Fruit fly (Drosophila melanogaster) whole organism, prepupa: ENCODE measurements around the gene Elo68beta.
A peak's percentile ranks its signal among the peaks of the same experiment; 100 is the strongest.

ENCODE experiments used
- CG10631 ChIP-seq: fragments of 200-800 bp; sonication (Bioruptor generic); optimal IDR thresholded peaks from 2 replicates; lab custom pipeline; 2016; ENCODE audit warnings: missing biosample characterization, missing genetic modification characterization
- CG10669 ChIP-seq: fragments of 200-800 bp; sonication (Bioruptor generic); optimal IDR thresholded peaks from 3 replicates; lab custom pipeline; 2018; ENCODE audit warnings: missing biosample characterization, mild to moderate bottlenecking, missing genetic modification characterization, moderate library complexity
- CG11294 ChIP-seq: fragments of 200-800 bp; sonication (Bioruptor generic); IDR thresholded peaks from 2 replicates; pipeline ENCODE4 v1.3.6; 2022; ENCODE audit warnings: missing biosample characterization, missing genetic modification characterization
- CG11762 ChIP-seq: fragments of 200-800 bp; sonication (Bioruptor generic); optimal IDR thresholded peaks from 3 replicates; lab custom pipeline; 2016; ENCODE audit warnings: missing biosample characterization, missing genetic modification characterization; ENCODE audit not compliant: insufficient read depth
- CG11902 ChIP-seq: fragments of 200-800 bp; sonication (Bioruptor generic); optimal IDR thresholded peaks from 3 replicates; lab custom pipeline; 2016; ENCODE audit warnings: missing biosample characterization, missing genetic modification characterization
- CG15336 ChIP-seq: fragments of 200-800 bp; sonication (Bioruptor generic); IDR thresholded peaks from 2 replicates; pipeline ENCODE4 v1.3.6; 2022; ENCODE audit warnings: missing biosample characterization, missing genetic modification characterization
- CG16779 ChIP-seq: fragments of 200-800 bp; sonication (Bioruptor generic); optimal IDR thresholded peaks from 3 replicates; lab custom pipeline; 2017; ENCODE audit warnings: missing biosample characterization, mild to moderate bottlenecking, missing genetic modification characterization
- CG3032 ChIP-seq: fragments of 200-800 bp; optimal IDR thresholded peaks from 2 replicates; lab custom pipeline; 2019; ENCODE audit warnings: missing biosample characterization, mild to moderate bottlenecking, missing genetic modification characterization, moderate library complexity
- CG32006 ChIP-seq: fragments of 200-800 bp; sonication (Bioruptor generic); optimal IDR thresholded peaks from 3 replicates; lab custom pipeline; 2017; ENCODE audit warnings: missing biosample characterization, mild to moderate bottlenecking, missing genetic modification characterization
- CG34406 ChIP-seq: fragments of 200-800 bp; sonication (Bioruptor generic); optimal IDR thresholded peaks from 3 replicates; lab custom pipeline; 2016; ENCODE audit warnings: missing biosample characterization, missing genetic modification characterization
- CG4318 ChIP-seq: fragments of 200-800 bp; sonication (Bioruptor generic); optimal IDR thresholded peaks from 3 replicates; lab custom pipeline; 2017; ENCODE audit warnings: missing biosample characterization, mild to moderate bottlenecking, missing genetic modification characterization
- CG6163 ChIP-seq: fragments of 200-800 bp; sonication (Bioruptor generic); IDR thresholded peaks from 3 replicates; pipeline ENCODE4 v1.3.6; 2022; ENCODE audit warnings: missing biosample characterization, missing genetic modification characterization
- CG6276 ChIP-seq: fragments of 200-800 bp; sonication (Bioruptor generic); optimal IDR thresholded peaks from 2 replicates; lab custom pipeline; 2017; ENCODE audit warnings: missing biosample characterization, mild to moderate bottlenecking, missing genetic modification characterization
- CG6808 ChIP-seq: fragments of 200-800 bp; sonication (Bioruptor generic); optimal IDR thresholded peaks from 3 replicates; lab custom pipeline; 2017; ENCODE audit warnings: missing biosample characterization, missing genetic modification characterization, mild to moderate bottlenecking, moderate library complexity, missing genetic modification reagents
- CG7368 ChIP-seq: fragments of 200-800 bp; sonication (Bioruptor generic); optimal IDR thresholded peaks from 3 replicates; lab custom pipeline; 2016; ENCODE audit warnings: missing biosample characterization, missing genetic modification characterization
- CG8119 ChIP-seq: fragments of 200-800 bp; sonication (Bioruptor generic); IDR thresholded peaks from 3 replicates; pipeline ENCODE4 v1.3.6; 2022; ENCODE audit warnings: missing biosample characterization, missing genetic modification characterization
- CG8319 ChIP-seq: fragments of 200-800 bp; sonication (Bioruptor generic); optimal IDR thresholded peaks from 3 replicates; lab custom pipeline; 2016; ENCODE audit warnings: missing biosample characterization, missing genetic modification characterization
- CG8632 ChIP-seq: fragments of 200-800 bp; sonication (Bioruptor generic); optimal IDR thresholded peaks from 3 replicates; lab custom pipeline; 2016; ENCODE audit warnings: missing biosample characterization, missing genetic modification characterization
- CG9139 ChIP-seq: fragments of 200-800 bp; sonication (Bioruptor generic); optimal IDR thresholded peaks from 3 replicates; lab custom pipeline; 2017; ENCODE audit warnings: missing biosample characterization, mild to moderate bottlenecking, missing genetic modification characterization
- Eip75B ChIP-seq: fragments of 200-800 bp; sonication (Bioruptor generic); optimal IDR thresholded peaks from 3 replicates; lab custom pipeline; 2016; ENCODE audit warnings: missing biosample characterization, missing genetic modification characterization
- Eip93F ChIP-seq: fragments of 200-800 bp; sonication (Bioruptor generic); optimal IDR thresholded peaks from 2 replicates; lab custom pipeline; 2016; ENCODE audit warnings: missing biosample characterization, mild to moderate bottlenecking, missing genetic modification characterization
- Ets21C ChIP-seq: fragments of 200-800 bp; sonication (Bioruptor generic); optimal IDR thresholded peaks from 3 replicates; lab custom pipeline; 2016; ENCODE audit warnings: missing biosample characterization, missing genetic modification characterization
- Ets96B ChIP-seq: fragments of 200-800 bp; optimal IDR thresholded peaks from 2 replicates; lab custom pipeline; 2019; ENCODE audit warnings: missing biosample characterization, mild to moderate bottlenecking, missing genetic modification characterization, moderate library complexity
- Gug ChIP-seq: fragments of 200-800 bp; sonication (Bioruptor generic); IDR thresholded peaks from 2 replicates; pipeline ENCODE4 v1.3.6; 2022; ENCODE audit warnings: missing biosample characterization, missing genetic modification characterization
- Hr38 ChIP-seq: sonication (Bioruptor generic); optimal IDR thresholded peaks from 2 replicates; lab custom pipeline; 2016; ENCODE audit warnings: missing biosample characterization, missing genetic modification characterization
- Hr39 ChIP-seq: fragments of 200-800 bp; sonication (Bioruptor generic); optimal IDR thresholded peaks from 2 replicates; lab custom pipeline; 2016; ENCODE audit warnings: missing biosample characterization, missing genetic modification characterization
- Hr4 ChIP-seq: fragments of 200-800 bp; sonication (Bioruptor generic); optimal IDR thresholded peaks from 3 replicates; lab custom pipeline; 2016; ENCODE audit warnings: missing biosample characterization, missing genetic modification characterization
- Lpt ChIP-seq: fragments of 200-800 bp; sonication (Bioruptor generic); optimal IDR thresholded peaks from 3 replicates; lab custom pipeline; 2016; ENCODE audit warnings: missing biosample characterization, missing genetic modification characterization
- Met ChIP-seq: fragments of 200-800 bp; sonication (Bioruptor generic); optimal IDR thresholded peaks from 3 replicates; lab custom pipeline; 2016; ENCODE audit warnings: missing biosample characterization, missing genetic modification characterization
- OdsH ChIP-seq: fragments of 200-800 bp; sonication (Bioruptor generic); optimal IDR thresholded peaks from 3 replicates; lab custom pipeline; 2016; ENCODE audit warnings: missing biosample characterization, missing genetic modification characterization
- Smox ChIP-seq: fragments of 200-800 bp; sonication (Bioruptor generic); optimal IDR thresholded peaks from 3 replicates; lab custom pipeline; 2016; ENCODE audit warnings: missing biosample characterization, missing genetic modification characterization
- Sox102F ChIP-seq: fragments of 200-800 bp; sonication (Bioruptor generic); optimal IDR thresholded peaks from 2 replicates; lab custom pipeline; 2016; ENCODE audit warnings: missing biosample characterization, mild to moderate bottlenecking, missing genetic modification characterization
- Sox14 ChIP-seq: fragments of 200-800 bp; sonication (Bioruptor generic); optimal IDR thresholded peaks from 3 replicates; lab custom pipeline; 2016; ENCODE audit warnings: missing biosample characterization, missing genetic modification characterization
- achi ChIP-seq: fragments of 200-800 bp; sonication (Bioruptor generic); optimal IDR thresholded peaks from 3 replicates; lab custom pipeline; 2016; ENCODE audit warnings: missing biosample characterization, missing genetic modification characterization
- acj6 ChIP-seq: fragments of 200-800 bp; sonication (Bioruptor generic); optimal IDR thresholded peaks from 3 replicates; lab custom pipeline; 2016; ENCODE audit warnings: missing biosample characterization, missing genetic modification characterization
- cyc ChIP-seq: fragments of 200-800 bp; sonication (Bioruptor generic); optimal IDR thresholded peaks from 3 replicates; lab custom pipeline; 2016; ENCODE audit warnings: missing biosample characterization, missing genetic modification characterization
- dac ChIP-seq: fragments of 200-800 bp; sonication (Bioruptor generic); optimal IDR thresholded peaks from 2 replicates; lab custom pipeline; 2017; ENCODE audit warnings: missing biosample characterization, mild to moderate bottlenecking, missing genetic modification characterization
- eg ChIP-seq: fragments of 200-800 bp; sonication (Bioruptor generic); IDR thresholded peaks from 3 replicates; pipeline ENCODE4 v1.3.6; 2022; ENCODE audit warnings: missing biosample characterization, missing genetic modification characterization
- esn ChIP-seq: fragments of 200-800 bp; sonication (Bioruptor generic); optimal IDR thresholded peaks from 2 replicates; lab custom pipeline; 2016; ENCODE audit warnings: missing biosample characterization, mild to moderate bottlenecking, missing genetic modification characterization, moderate library complexity
- fd59A ChIP-seq: fragments of 200-800 bp; sonication (Bioruptor generic); optimal IDR thresholded peaks from 2 replicates; lab custom pipeline; 2017; ENCODE audit warnings: missing biosample characterization, mild to moderate bottlenecking, missing genetic modification characterization, missing genetic modification reagents
- fd85E ChIP-seq: fragments of 200-800 bp; sonication (Bioruptor generic); optimal IDR thresholded peaks from 3 replicates; lab custom pipeline; 2016; ENCODE audit warnings: missing biosample characterization, missing genetic modification characterization
- fkh ChIP-seq: fragments of 200-800 bp; sonication (Bioruptor generic); optimal IDR thresholded peaks from 3 replicates; lab custom pipeline; 2017; ENCODE audit warnings: missing biosample characterization, mild to moderate bottlenecking, missing genetic modification characterization, moderate library complexity
- net ChIP-seq: fragments of 200-800 bp; sonication (Bioruptor generic); optimal IDR thresholded peaks from 3 replicates; lab custom pipeline; 2016; ENCODE audit warnings: missing biosample characterization, missing genetic modification characterization
- pdm3 ChIP-seq: fragments of 200-800 bp; sonication (Bioruptor generic); optimal IDR thresholded peaks from 3 replicates; lab custom pipeline; 2016; ENCODE audit warnings: missing biosample characterization, missing genetic modification characterization
- salr ChIP-seq, 2 experiments: fragments of 200-800 bp; sonication (Bioruptor generic); optimal IDR thresholded peaks; 3 replicates each; lab custom pipeline; 2016 to 2018; ENCODE audit warnings: missing biosample characterization in 2 of 2, missing genetic modification characterization in 2 of 2, mild to moderate bottlenecking in 1 of 2
- ss ChIP-seq, 2 experiments: fragments of 200-800 bp; sonication (Bioruptor generic); optimal IDR thresholded peaks; 2 replicates in 1 of 2; 3 replicates in 1 of 2; lab custom pipeline; 2017 to 2018; ENCODE audit warnings: mild to moderate bottlenecking in 2 of 2, missing biosample characterization in 2 of 2, missing genetic modification characterization in 2 of 2, moderate library complexity in 1 of 2
- svp ChIP-seq: fragments of 200-800 bp; sonication (Bioruptor generic); peaks from one replicate; lab custom pipeline; 2016; ENCODE audit warnings: missing biosample characterization, missing genetic modification characterization
- vri ChIP-seq: fragments of 200-800 bp; sonication (Bioruptor generic); optimal IDR thresholded peaks from 3 replicates; lab custom pipeline; 2016; ENCODE audit warnings: missing biosample characterization, mild to moderate bottlenecking, missing genetic modification characterization

The Elo68beta gene

dm6 chr3L:11119396-11119900 lies 17.9 kb upstream of the Elo68beta start (continued):
- TF ChIP-seq Hr39 = peak; percentile 7

dm6 chr3L:11118627-11119395 lies 17.3 kb upstream of the Elo68beta start:
- no peak for TF ChIP-seq acj6 (GFP tag; lab: Kevin White, UChicago)
- TF ChIP-seq Lpt = peak; percentile 19
- no peak for TF ChIP-seq CG11902
- TF ChIP-seq CG6276 (GFP tag; lab: Kevin White, UChicago) = peak; percentile 51
- TF ChIP-seq svp (GFP tag; lab: Kevin White, UChicago) = peak; percentile 83
- no peak for TF ChIP-seq CG3032
- TF ChIP-seq CG4318 (GFP tag; lab: Kevin White, UChicago) = no peak
- TF ChIP-seq Gug (GFP tag; lab: Robert Waterston, UW) = no peak; the same call in 1 of the 2 replicates
- TF ChIP-seq CG32006 (GFP tag; lab: Kevin White, UChicago) = peak; percentile 60
- TF ChIP-seq CG11294 (GFP tag; lab: Robert Waterston, UW) = no peak
- no peak for TF ChIP-seq Ets21C (GFP tag; lab: Kevin White, UChicago)
- peak; percentile 61 to 70 for TF ChIP-seq ss (GFP tag; optimal IDR thresholded peaks at IDR 0.05; lab: Kevin White, UChicago)
- no peak for TF ChIP-seq CG10669 (GFP tag; lab: Kevin White, UChicago)
- no peak for TF ChIP-seq CG7368 (GFP tag; lab: Kevin White, UChicago)
- no peak for TF ChIP-seq esn (GFP tag; lab: Kevin White, UChicago)
- peak; percentile 60 for TF ChIP-seq CG15336 (GFP tag; lab: Robert Waterston, UW)
- TF ChIP-seq CG8632 (GFP tag; lab: Kevin White, UChicago) = peak; percentile 4
- TF ChIP-seq achi (GFP tag; lab: Kevin White, UChicago) = peak; percentile 15
- TF ChIP-seq fkh (GFP tag; lab: Kevin White, UChicago) = peak; percentile 100
- TF ChIP-seq salr (GFP tag; optimal IDR thresholded peaks at IDR 0.05; lab: Kevin White, UChicago) = peak in 1 of 2 experiments; percentile 23
- peak; percentile 37 for TF ChIP-seq vri (GFP tag; lab: Kevin White, UChicago)
- peak; percentile 56; the same call in 1 of the 3 replicates for TF ChIP-seq CG6163 (GFP tag; lab: Robert Waterston, UW)
- TF ChIP-seq CG9139 = peak; percentile 51
- no peak for TF ChIP-seq Met
- no peak for TF ChIP-seq fd59A
- TF ChIP-seq eg (GFP tag; lab: Robert Waterston, UW) = peak; percentile 53; the same call in 2 of the 3 replicates
- no peak for TF ChIP-seq Smox (GFP tag; lab: Kevin White, UChicago)
- TF ChIP-seq fd85E (GFP tag; lab: Kevin White, UChicago) = no peak
- TF ChIP-seq Sox14 (GFP tag; lab: Kevin White, UChicago) = peak; percentile 12
- no peak for TF ChIP-seq Eip75B (GFP tag; lab: Kevin White, UChicago)
- TF ChIP-seq Hr39 = no peak
- TF ChIP-seq CG11762 = no peak
- no peak for TF ChIP-seq pdm3 (GFP tag; lab: Kevin White, UChicago)
- TF ChIP-seq net (GFP tag; lab: Kevin White, UChicago) = no peak
- TF ChIP-seq CG8119 (GFP tag; lab: Robert Waterston, UW) = peak; percentile 72
- TF ChIP-seq Hr4 = peak; percentile 8
- no peak for TF ChIP-seq Sox102F (GFP tag; lab: Kevin White, UChicago)
- peak; percentile 44 for TF ChIP-seq CG6808 (GFP tag; lab: Kevin White, UChicago)
- TF ChIP-seq Ets96B (tag; lab: Kevin White, UChicago) = no peak
- peak; percentile 16 for TF ChIP-seq OdsH
- TF ChIP-seq CG10631 = peak; percentile 23
- TF ChIP-seq dac (GFP tag; lab: Kevin White, UChicago) = no peak
- TF ChIP-seq CG8319 (GFP tag; lab: Kevin White, UChicago) = no peak
- TF ChIP-seq CG34406 (GFP tag; lab: Kevin White, UChicago) = no peak
- peak; percentile 26 for TF ChIP-seq Hr38 (GFP tag; lab: Kevin White, UChicago)
- peak; percentile 63 for TF ChIP-seq CG16779 (tag; lab: Kevin White, UChicago)
- TF ChIP-seq cyc (GFP tag; lab: Kevin White, UChicago) = no peak
- TF ChIP-seq Eip93F (GFP tag; lab: Kevin White, UChicago) = no peak
